Worm (Caenorhabditis elegans) whole organism, young adult: Measurements from ENCODE around the gene hira-1.
A peak's percentile ranks its signal among the peaks of the same experiment; 100 is the strongest.

Experiments used
- D2030.7 ChIP-seq: fragments of 200-800 bp; sonication (Bioruptor generic); IDR thresholded peaks from 2 replicates; pipeline ENCODE4 v1.3.6; 2022; ENCODE audit warnings: missing genetic modification reagents, missing genetic modification characterization, missing compliant biosample characterization
- F22D6.2 ChIP-seq: sonication (generic microtip); optimal IDR thresholded peaks from 2 replicates; lab custom pipeline; 2016; ENCODE audit warnings: mild to moderate bottlenecking, missing genetic modification characterization, missing compliant biosample characterization
- F52B5.7 ChIP-seq: sonication (generic microtip); optimal IDR thresholded peaks from 2 replicates; lab custom pipeline; 2016; ENCODE audit warnings: mild to moderate bottlenecking, missing genetic modification characterization, missing compliant biosample characterization
- F55B11.4 ChIP-seq: sonication (generic microtip); optimal IDR thresholded peaks from 2 replicates; lab custom pipeline; 2016; ENCODE audit warnings: missing compliant biosample characterization, missing genetic modification characterization, borderline replicate concordance; ENCODE audit not compliant: insufficient read depth
- F57A8.1 ChIP-seq: fragments of 200-800 bp; sonication (Bioruptor generic); optimal IDR thresholded peaks from 2 replicates; lab custom pipeline; 2018; ENCODE audit warnings: mild to moderate bottlenecking, missing genetic modification characterization, moderate library complexity, missing compliant biosample characterization
- K12H6.12 ChIP-seq: fragments of 200-800 bp; sonication (Bioruptor generic); optimal IDR thresholded peaks from 2 replicates; lab custom pipeline; 2018; ENCODE audit warnings: mild to moderate bottlenecking, missing genetic modification characterization, missing compliant biosample characterization
- T26A5.8 ChIP-seq: sonication (generic microtip); optimal IDR thresholded peaks from 2 replicates; lab custom pipeline; 2016; ENCODE audit warnings: missing genetic modification characterization, missing compliant biosample characterization
- Y53F4B.3 ChIP-seq: fragments of 200-800 bp; sonication (Bioruptor generic); IDR thresholded peaks from 2 replicates; pipeline ENCODE4 v1.3.6; 2022; ENCODE audit warnings: missing genetic modification reagents, missing genetic modification characterization, missing compliant biosample characterization
- aptf-2 ChIP-seq: fragments of 200-800 bp; sonication (Bioruptor generic); conservative IDR thresholded peaks from 2 replicates; pipeline ENCODE4 v1.3.6; 2022; ENCODE audit warnings: missing genetic modification reagents, missing genetic modification characterization, missing compliant biosample characterization
- attf-3 ChIP-seq: fragments of 200-800 bp; sonication (Bioruptor generic); conservative IDR thresholded peaks from 2 replicates; pipeline ENCODE4 v1.3.6; 2022; ENCODE audit warnings: missing genetic modification reagents, missing genetic modification characterization, missing compliant biosample characterization
- attf-6 ChIP-seq: fragments of 200-800 bp; sonication (Bioruptor generic); IDR thresholded peaks from 2 replicates; pipeline ENCODE4 v1.3.6; 2022; ENCODE audit warnings: missing genetic modification reagents, missing genetic modification characterization, missing compliant biosample characterization
- bed-1 ChIP-seq: fragments of 200-800 bp; sonication (Bioruptor generic); IDR thresholded peaks from 2 replicates; pipeline ENCODE4 v1.3.6; 2022; ENCODE audit warnings: missing genetic modification reagents, missing genetic modification characterization, missing compliant biosample characterization
- ccch-3 ChIP-seq: fragments of 200-800 bp; sonication (Bioruptor generic); optimal IDR thresholded peaks from 2 replicates; lab custom pipeline; 2018; ENCODE audit warnings: mild to moderate bottlenecking, missing genetic modification characterization, missing compliant biosample characterization
- cebp-1 ChIP-seq, 2 experiments: fragments of 200-800 bp in 1 of 2; sonication (Bioruptor generic) in 1 of 2; sonication (generic microtip) in 1 of 2; IDR thresholded peaks in 1 of 2; optimal IDR thresholded peaks in 1 of 2; 2 replicates each; pipeline versions ENCODE4 v1.3.6 to Lab custom; 2017 to 2022; ENCODE audit warnings: missing compliant biosample characterization in 2 of 2, missing genetic modification characterization in 2 of 2, mild to moderate bottlenecking in 1 of 2, missing genetic modification reagents in 1 of 2, moderate library complexity in 1 of 2
- cebp-2 ChIP-seq: fragments of 200-800 bp; sonication (Bioruptor generic); IDR thresholded peaks from 2 replicates; pipeline ENCODE4 v1.3.6; 2022; ENCODE audit warnings: missing genetic modification characterization, missing compliant biosample characterization
- ceh-40 ChIP-seq: fragments of 200-800 bp; sonication (Bioruptor generic); IDR thresholded peaks from 2 replicates; pipeline ENCODE4 v1.3.6; 2022; ENCODE audit warnings: missing genetic modification characterization, missing compliant biosample characterization
- ceh-91 ChIP-seq: fragments of 200-800 bp; sonication (Bioruptor generic); IDR thresholded peaks from 2 replicates; pipeline ENCODE4 v1.3.6; 2022; ENCODE audit warnings: missing genetic modification reagents, missing genetic modification characterization, missing compliant biosample characterization
- dox-1 ChIP-seq: fragments of 200-800 bp; sonication (Bioruptor generic); IDR thresholded peaks from 2 replicates; pipeline ENCODE4 v1.3.6; 2022; ENCODE audit warnings: missing genetic modification reagents, missing genetic modification characterization, missing compliant biosample characterization
- dpl-1 ChIP-seq: fragments of 150-350 bp; optimal IDR thresholded peaks from 2 replicates; lab custom pipeline; 2014; ENCODE audit warnings: missing biosample characterization, missing genetic modification reagents, missing genetic modification characterization
- egl-44 ChIP-seq: fragments of 200-800 bp; sonication (Bioruptor generic); IDR thresholded peaks from 2 replicates; pipeline ENCODE4 v1.3.6; 2022; ENCODE audit warnings: missing genetic modification reagents, missing genetic modification characterization, missing compliant biosample characterization
- ekl-4 ChIP-seq: fragments of 200-800 bp; sonication (Bioruptor generic); IDR thresholded peaks from 2 replicates; pipeline ENCODE4 v1.3.6; 2022; ENCODE audit warnings: missing genetic modification reagents, missing genetic modification characterization, missing compliant biosample characterization
- fkh-3 ChIP-seq: sonication (generic microtip); optimal IDR thresholded peaks from 2 replicates; lab custom pipeline; 2016; ENCODE audit warnings: mild to moderate bottlenecking, missing genetic modification characterization, missing compliant biosample characterization
- gei-17 ChIP-seq: fragments of 200-800 bp; sonication (Bioruptor generic); optimal IDR thresholded peaks from 2 replicates; lab custom pipeline; 2018; ENCODE audit warnings: mild to moderate bottlenecking, missing genetic modification characterization, missing compliant biosample characterization
- hlh-26 ChIP-seq: fragments of 200-800 bp; sonication (Bioruptor generic); conservative IDR thresholded peaks from 2 replicates; pipeline ENCODE4 v1.3.6; 2022; ENCODE audit warnings: missing genetic modification reagents, missing genetic modification characterization, missing compliant biosample characterization
- hmg-1.2 ChIP-seq: fragments of 200-800 bp; sonication (Bioruptor generic); IDR thresholded peaks from 2 replicates; pipeline ENCODE4 v1.3.6; 2022; ENCODE audit warnings: missing genetic modification reagents, missing genetic modification characterization, missing compliant biosample characterization
- hmg-20 ChIP-seq: fragments of 200-800 bp; sonication (Bioruptor generic); IDR thresholded peaks from 2 replicates; pipeline ENCODE4 v1.3.6; 2022; ENCODE audit warnings: missing genetic modification reagents, missing genetic modification characterization, missing compliant biosample characterization
- lag-1 ChIP-seq: fragments of 200-800 bp; sonication (Bioruptor generic); IDR thresholded peaks from 2 replicates; pipeline ENCODE4 v1.3.6; 2022; ENCODE audit warnings: missing genetic modification reagents, missing genetic modification characterization, missing compliant biosample characterization
- let-526 ChIP-seq: fragments of 200-800 bp; sonication (Bioruptor generic); IDR thresholded peaks from 2 replicates; pipeline ENCODE4 v1.3.6; 2022; ENCODE audit warnings: missing genetic modification reagents, missing genetic modification characterization, missing compliant biosample characterization
- lin-26 ChIP-seq: fragments of 200-800 bp; sonication (Bioruptor generic); IDR thresholded peaks from 2 replicates; pipeline ENCODE4 v1.3.6; 2022; ENCODE audit warnings: missing genetic modification reagents, missing genetic modification characterization, missing compliant biosample characterization
- lin-40 ChIP-seq: sonication (generic microtip); optimal IDR thresholded peaks from 2 replicates; lab custom pipeline; 2016; ENCODE audit warnings: missing genetic modification characterization, mild to moderate bottlenecking, missing compliant biosample characterization, missing genotype, missing genetic modification reagents
- madf-6 ChIP-seq: fragments of 200-800 bp; sonication (Bioruptor generic); IDR thresholded peaks from 2 replicates; pipeline ENCODE4 v1.3.6; 2022; ENCODE audit warnings: missing genetic modification reagents, missing genetic modification characterization, missing compliant biosample characterization
- mcd-1 ChIP-seq: fragments of 200-800 bp; sonication (Bioruptor generic); IDR thresholded peaks from 2 replicates; pipeline ENCODE4 v1.3.6; 2022; ENCODE audit warnings: missing genetic modification reagents, missing genetic modification characterization, missing compliant biosample characterization
- nfya-2 ChIP-seq: fragments of 200-800 bp; sonication (Bioruptor generic); IDR thresholded peaks from 2 replicates; pipeline ENCODE4 v1.3.6; 2022; ENCODE audit warnings: missing genetic modification reagents, missing genetic modification characterization, missing compliant biosample characterization
- pbrm-1 ChIP-seq: fragments of 200-800 bp; sonication (Bioruptor generic); IDR thresholded peaks from 2 replicates; pipeline ENCODE4 v1.3.6; 2022; ENCODE audit warnings: missing genetic modification reagents, missing genetic modification characterization, missing compliant biosample characterization
- rcor-1 ChIP-seq: fragments of 200-800 bp; sonication (Bioruptor generic); IDR thresholded peaks from 2 replicates; pipeline ENCODE4 v1.3.6; 2022; ENCODE audit warnings: missing genetic modification reagents, missing genetic modification characterization, missing compliant biosample characterization
- rec-8 ChIP-seq, 2 experiments: sonication (generic microtip); optimal IDR thresholded peaks; 2 replicates each; lab custom pipeline; 2016; ENCODE audit warnings: mild to moderate bottlenecking in 2 of 2, missing genetic modification characterization in 2 of 2, missing genetic modification reagents in 2 of 2, missing genotype in 2 of 2, missing biosample characterization in 1 of 2, missing compliant biosample characterization in 1 of 2, moderate library complexity in 1 of 2
- rpc-1 ChIP-seq, 2 experiments: fragments of 150-350 bp in 1 of 2; sonication (generic microtip) in 1 of 2; optimal IDR thresholded peaks; 2 replicates each; lab custom pipeline; 2014 to 2018; ENCODE audit warnings: missing biosample characterization in 1 of 2, missing genetic modification characterization in 1 of 2, missing genetic modification reagents in 1 of 2, missing genotype in 1 of 2
- zfh-2 ChIP-seq: fragments of 200-800 bp; sonication (Bioruptor generic); conservative IDR thresholded peaks from 2 replicates; pipeline ENCODE4 v1.3.6; 2022; ENCODE audit warnings: missing genetic modification reagents, missing genetic modification characterization, missing compliant biosample characterization
- zim-3 ChIP-seq: sonication (generic microtip); optimal IDR thresholded peaks from 2 replicates; lab custom pipeline; 2017; ENCODE audit warnings: mild to moderate bottlenecking, missing genetic modification characterization, moderate library complexity, missing compliant biosample characterization
- ztf-6 ChIP-seq: fragments of 200-800 bp; sonication (Bioruptor generic); IDR thresholded peaks from 2 replicates; pipeline ENCODE4 v1.3.6; 2022; ENCODE audit warnings: missing genetic modification reagents, missing genetic modification characterization, missing compliant biosample characterization

hira-1 gene

DNA sequence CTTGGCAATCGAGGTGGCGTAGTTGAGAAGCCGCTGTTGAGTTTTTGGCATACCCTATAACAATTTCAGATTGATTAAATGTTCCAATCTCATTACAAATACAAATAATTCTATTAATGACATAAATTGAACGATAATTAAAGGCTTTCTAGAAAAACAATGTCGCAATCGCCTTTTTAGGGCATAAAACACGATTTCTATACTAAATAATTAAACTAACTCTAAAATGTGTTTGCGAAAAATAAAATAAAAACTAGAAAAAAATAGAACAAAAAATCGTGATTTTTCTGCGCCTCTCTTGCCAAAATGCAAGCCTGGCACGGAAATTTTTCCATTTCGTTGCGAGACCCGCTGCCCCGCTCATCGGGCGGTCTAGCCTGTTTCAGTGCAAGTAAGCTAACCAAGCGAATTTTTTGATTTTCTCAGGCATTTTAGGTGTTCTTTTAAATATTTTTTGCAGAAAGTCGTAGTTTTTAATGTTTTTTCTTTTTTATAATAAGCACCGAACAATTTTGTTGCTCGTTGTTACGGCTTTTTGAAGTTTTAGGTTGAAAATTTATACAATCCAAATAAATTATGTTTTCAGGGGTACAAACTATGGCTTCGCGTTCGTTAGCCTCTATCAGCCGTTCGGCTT lies 37.0 kb downstream of the hira-1 start, which contains the start of the genes C34E10.12, C34E10.10 and atp-2 (continued):
- TF ChIP-seq lag-1 (GFP tag; lab: Robert Waterston, UW) (no peak), K12H6.12 (tag; lab: Kevin White, UChicago) (no peak), zfh-2 (GFP tag; lab: Robert Waterston, UW) (no peak), bed-1 (no peak), attf-3 (GFP tag; lab: Robert Waterston, UW) (peak; percentile 57; the same call in 1 of the 2 replicates), Y53F4B.3 (GFP tag; lab: Robert Waterston, UW) (no peak), lin-40 (peak; percentile 64), ceh-40 (GFP tag; lab: Robert Waterston, UW) (no peak), fkh-3 (tag; lab: Kevin White, UChicago) (no peak), attf-6 (GFP tag; lab: Robert Waterston, UW) (no peak), F57A8.1 (GFP tag; lab: Kevin White, UChicago) (no peak), lin-26 (GFP tag; lab: Robert Waterston, UW) (no peak), egl-44 (GFP tag; lab: Robert Waterston, UW) (no peak), hmg-20 (GFP tag; lab: Robert Waterston, UW) (no peak), F22D6.2 (tag; lab: Kevin White, UChicago) (no peak), nfya-2 (no peak), F55B11.4 (no peak), rcor-1 (GFP tag; lab: Robert Waterston, UW) (peak; percentile 39; the same call in 1 of the 2 replicates), dox-1 (GFP tag; lab: Robert Waterston, UW) (peak; percentile 56), F52B5.7 (tag; lab: Kevin White, UChicago) (no peak), rpc-1 (optimal IDR thresholded peaks at IDR 0.05; lab: Kevin White, UChicago) (peak; percentile 25), rpc-1 (tag; optimal IDR thresholded peaks at IDR 0.05; lab: Kevin White, UChicago) (no peak), ceh-91 (GFP tag; lab: Robert Waterston, UW) (no peak), hmg-1.2 (GFP tag; lab: Robert Waterston, UW) (peak; percentile 47; the same call in 1 of the 2 replicates), pbrm-1 (GFP tag; lab: Robert Waterston, UW) (peak; percentile 50; the same call in 1 of the 2 replicates), cebp-1 (GFP tag; IDR thresholded peaks at IDR 0.05; lab: Robert Waterston, UW) (no peak), cebp-1 (tag; optimal IDR thresholded peaks at IDR 0.05; lab: Kevin White, UChicago) (peak; percentile 59), gei-17 (no peak), ekl-4 (peak; percentile 59), madf-6 (peak; percentile 72), dpl-1 (peak; percentile 58), rec-8 (tag; optimal IDR thresholded peaks at IDR 0.05; lab: Kevin White, UChicago) (no peak), T26A5.8 (no peak), let-526 (no peak), D2030.7 (GFP tag; lab: Robert Waterston, UW) (no peak; the same call in 1 of the 2 replicates), zim-3 (tag; lab: Kevin White, UChicago) (no peak)

DNA sequence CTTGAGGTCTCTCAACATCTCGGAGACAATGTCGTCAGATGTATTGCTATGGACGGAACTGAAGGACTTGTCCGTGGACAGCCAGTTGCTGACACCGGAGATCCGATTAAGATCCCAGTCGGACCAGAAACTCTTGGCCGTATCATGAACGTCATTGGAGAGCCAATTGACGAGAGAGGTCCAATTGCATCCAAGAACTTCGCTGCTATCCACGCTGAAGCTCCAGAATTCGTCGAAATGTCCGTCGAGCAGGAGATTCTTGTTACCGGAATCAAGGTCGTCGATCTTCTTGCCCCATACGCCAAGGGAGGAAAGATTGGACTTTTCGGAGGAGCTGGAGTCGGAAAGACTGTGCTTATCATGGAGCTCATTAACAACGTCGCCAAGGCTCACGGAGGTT lies 37.9 kb downstream of the hira-1 start:
- TF ChIP-seq F52B5.7 (tag; lab: Kevin White, UChicago) (no peak), cebp-2 (GFP tag; lab: Robert Waterston, UW) (no peak), ccch-3 (GFP tag; lab: Kevin White, UChicago) (no peak), aptf-2 (GFP tag; lab: Robert Waterston, UW) (no peak), ztf-6 (GFP tag; lab: Robert Waterston, UW) (no peak), mcd-1 (no peak), hlh-26 (GFP tag; lab: Robert Waterston, UW) (no peak), zim-3 (tag; lab: Kevin White, UChicago) (no peak)
